Worm (Caenorhabditis elegans): Measurements from ENCODE around the gene urm-1.

urm-1 gene

ce11 chrIII:10505182-10505581 is at the start of gene urm-1, which contains the start of gene taf-11.3 (continued):
- peak; percentile 67; the same call in 1 of the 2 replicates for TF ChIP-seq madf-6 (GFP tag; IDR thresholded peaks at IDR 0.05)
- TF ChIP-seq sea-2 (GFP tag; IDR thresholded peaks at IDR 0.05): no peak
- TF ChIP-seq F49E8.2 (tag; optimal IDR thresholded peaks at IDR 0.05; ENCODE audit: insufficient read depth): no peak
- TF ChIP-seq ama-1 (optimal IDR thresholded peaks at IDR 0.05): no peak
- TF ChIP-seq ama-1 (GFP tag; optimal IDR thresholded peaks at IDR 0.05): no peak
- TF ChIP-seq ztf-28 (GFP tag; IDR thresholded peaks at IDR 0.05): no peak
- TF ChIP-seq snpc-1.3 (tag; optimal IDR thresholded peaks at IDR 0.05; ENCODE audit: insufficient read depth): peak; percentile 15
- TF ChIP-seq let-526 (GFP tag; IDR thresholded peaks at IDR 0.05): no peak
- TF ChIP-seq efl-1 (GFP tag; optimal IDR thresholded peaks at IDR 0.05): peak; percentile 50
- peak; percentile 15 for TF ChIP-seq pha-4 (tag; optimal IDR thresholded peaks at IDR 0.05)
- no peak for TF ChIP-seq nhr-27 (tag; optimal IDR thresholded peaks at IDR 0.05)
- TF ChIP-seq lin-35 (GFP tag; optimal IDR thresholded peaks at IDR 0.05): peak in 1 of 3 experiments; percentile 51
- TF ChIP-seq lir-1 (GFP tag; conservative IDR thresholded peaks at IDR 0.05): no peak
- TF ChIP-seq F39B2.1 (GFP tag; IDR thresholded peaks at IDR 0.05): no peak
- TF ChIP-seq pbrm-1 (GFP tag; IDR thresholded peaks at IDR 0.05): no peak
- no peak for TF ChIP-seq ceh-27 (GFP tag; optimal IDR thresholded peaks at IDR 0.05)
- TF ChIP-seq B0336.3 (GFP tag; IDR thresholded peaks at IDR 0.05): no peak
- TF ChIP-seq nhr-179 (tag; optimal IDR thresholded peaks at IDR 0.05): no peak
- TF ChIP-seq lsl-1 (GFP tag; optimal IDR thresholded peaks at IDR 0.05): peak; percentile 27
- TF ChIP-seq rpc-1 (optimal IDR thresholded peaks at IDR 0.05): no peak
- no peak for TF ChIP-seq rpc-1 (tag; optimal IDR thresholded peaks at IDR 0.05)

DNA sequence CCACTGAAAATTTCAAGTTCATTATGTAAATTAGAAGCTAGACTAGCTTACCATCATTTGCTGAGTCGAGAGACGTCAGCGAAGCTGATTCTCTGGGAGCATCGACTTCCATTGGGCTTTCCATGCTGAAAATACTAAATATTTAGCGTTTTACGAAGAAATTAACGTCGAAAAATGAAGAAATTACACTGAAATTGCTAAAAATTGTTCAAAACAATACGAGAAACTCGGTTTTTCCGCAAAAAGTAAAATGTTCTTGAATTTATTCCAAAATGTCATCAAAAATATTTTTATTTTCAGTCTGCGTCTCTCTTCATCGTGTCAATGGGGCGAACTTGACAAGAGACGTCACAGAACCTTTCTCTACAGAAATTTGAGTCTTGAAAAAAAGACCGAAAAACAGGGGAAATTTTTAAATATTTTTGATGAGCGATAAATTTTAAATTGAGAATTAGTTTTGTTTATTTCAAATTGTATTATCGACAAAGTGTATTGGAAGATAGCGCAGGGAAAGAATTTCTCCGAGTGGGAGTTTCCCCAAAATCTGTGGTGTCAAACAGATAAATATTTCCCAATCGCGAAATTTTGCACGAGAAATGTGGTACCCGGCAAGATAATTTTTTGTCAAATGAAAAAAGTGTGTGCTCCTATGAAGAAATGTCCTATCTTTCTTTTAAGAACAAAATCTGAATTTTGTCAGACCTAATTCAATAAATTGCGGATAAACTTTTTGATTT is 44.7 kb upstream of the urm-1 start, which contains the start of gene ecps-1:
Gene ecps-1, minus strand, starts transcription at position 125 of the 737 bp plus-strand sequence.
- TF ChIP-seq Y67H2A.10 (GFP tag; conservative IDR thresholded peaks at IDR 0.05) (peak; percentile 62; the same call in 1 of the 2 replicates), hmg-1.2 (GFP tag; IDR thresholded peaks at IDR 0.05) (peak; percentile 82), egl-44 (GFP tag; IDR thresholded peaks at IDR 0.05) (no peak), ccch-3 (GFP tag; optimal IDR thresholded peaks at IDR 0.05) (peak; percentile 91), let-607 (tag; optimal IDR thresholded peaks at IDR 0.05) (peak; percentile 14 to 19), egrh-3 (GFP tag; IDR thresholded peaks at IDR 0.05) (peak; percentile 44; the same call in 1 of the 2 replicates), attf-6 (GFP tag; IDR thresholded peaks at IDR 0.05) (peak; percentile 78; the same call in 1 of the 2 replicates), hlh-26 (GFP tag; conservative IDR thresholded peaks at IDR 0.05) (no peak), attf-3 (GFP tag; conservative IDR thresholded peaks at IDR 0.05) (peak; percentile 70), ztf-26 (tag; optimal IDR thresholded peaks at IDR 0.05) (no peak), aptf-2 (GFP tag; conservative IDR thresholded peaks at IDR 0.05) (peak; percentile 74; the same call in 1 of the 2 replicates), xnd-1 (tag; optimal IDR thresholded peaks at IDR 0.05) (no peak), aptf-3 (GFP tag; IDR thresholded peaks at IDR 0.05) (no peak), F37B4.10 (GFP tag; IDR thresholded peaks at IDR 0.05) (no peak), K11D2.4 (GFP tag; IDR thresholded peaks at IDR 0.05) (peak; percentile 68; the same call in 1 of the 2 replicates), C06A6.2 (GFP tag; conservative IDR thresholded peaks at IDR 0.05) (peak; percentile 74), nfya-1 (tag; optimal IDR thresholded peaks at IDR 0.05; ENCODE audit: borderline replicate concordance, insufficient read depth) (no peak), B0035.1 (tag; optimal IDR thresholded peaks at IDR 0.05) (no peak), fkh-3 (tag; optimal IDR thresholded peaks at IDR 0.05) (no peak), nhr-179 (tag; optimal IDR thresholded peaks at IDR 0.05) (no peak), madf-10 (tag; optimal IDR thresholded peaks at IDR 0.05) (peak; percentile 76), K12H6.12 (tag; optimal IDR thresholded peaks at IDR 0.05) (peak; percentile 63), egl-18 (GFP tag; IDR thresholded peaks at IDR 0.05) (no peak), F23B12.7 (tag; optimal IDR thresholded peaks at IDR 0.05; ENCODE audit: insufficient read depth) (peak; percentile 87), Y79H2A.3 (GFP tag; conservative IDR thresholded peaks at IDR 0.05) (peak; percentile 79), sea-2 (GFP tag; IDR thresholded peaks at IDR 0.05) (no peak), F55B11.4 (tag; optimal IDR thresholded peaks at IDR 0.05; ENCODE audit: borderline replicate concordance, insufficient read depth) (no peak), B0336.3 (GFP tag; IDR thresholded peaks at IDR 0.05) (no peak), sptf-2 (GFP tag; optimal IDR thresholded peaks at IDR 0.05) (no peak)
